Fruit fly (Drosophila melanogaster): ENCODE measurements around the gene CG32266.
A peak's percentile ranks its signal among the peaks of the same experiment; 100 is the strongest.

The CG32266 gene

dm6 chr3L:3786344-3787076 lies 4.1 kb upstream of the CG32266 start (continued):
- TF ChIP-seq ham (GFP tag; IDR thresholded peaks at IDR 0.05) = no peak
- no peak for TF ChIP-seq sima (GFP tag; optimal IDR thresholded peaks at IDR 0.05)
- TF ChIP-seq jing (GFP tag; optimal IDR thresholded peaks at IDR 0.05) = no peak
- TF ChIP-seq CG1602 (GFP tag; optimal IDR thresholded peaks at IDR 0.05) = peak; percentile 12
- no peak for TF ChIP-seq Tbp (GFP tag; optimal IDR thresholded peaks at IDR 0.05)
- no peak for TF ChIP-seq B-H1 (GFP tag; IDR thresholded peaks at IDR 0.05)
- TF ChIP-seq dan (GFP tag; IDR thresholded peaks at IDR 0.05) = no peak
- peak; percentile 19 for TF ChIP-seq fd3F (GFP tag; optimal IDR thresholded peaks at IDR 0.05)
- TF ChIP-seq lbe (GFP tag; optimal IDR thresholded peaks at IDR 0.05) = no peak
- TF ChIP-seq gem (tag; optimal IDR thresholded peaks at IDR 0.05) = peak; percentile 82
- no peak for TF ChIP-seq Max (GFP tag; optimal IDR thresholded peaks at IDR 0.05)
- TF ChIP-seq CG18476 (GFP tag; optimal IDR thresholded peaks at IDR 0.05) = no peak
- no peak for TF ChIP-seq repo (GFP tag; optimal IDR thresholded peaks at IDR 0.05)
- TF ChIP-seq tll (GFP tag; optimal IDR thresholded peaks at IDR 0.05) = no peak
- TF ChIP-seq CG3726 (GFP tag; IDR thresholded peaks at IDR 0.05) = no peak
- TF ChIP-seq Hr3 (GFP tag; optimal IDR thresholded peaks at IDR 0.05) = peak; percentile 18
- TF ChIP-seq NFAT (GFP tag; IDR thresholded peaks at IDR 0.05) = no peak
- no peak for TF ChIP-seq CG12299 (tag; optimal IDR thresholded peaks at IDR 0.05)
- TF ChIP-seq Doc2 (GFP tag; IDR thresholded peaks at IDR 0.05) = no peak
- no peak for TF ChIP-seq Lim3 (GFP tag; IDR thresholded peaks at IDR 0.05)
- no peak for TF ChIP-seq Dip2 (GFP tag; IDR thresholded peaks at IDR 0.05)
- TF ChIP-seq ftz-f1 (GFP tag; optimal IDR thresholded peaks at IDR 0.05) = no peak
- TF ChIP-seq fu2 (GFP tag; optimal IDR thresholded peaks at IDR 0.05) = no peak
- TF ChIP-seq CG8281 (tag; optimal IDR thresholded peaks at IDR 0.05) = no peak
- no peak for TF ChIP-seq CG12769 (tag; optimal IDR thresholded peaks at IDR 0.05)
- no peak for TF ChIP-seq CG1603 (tag; optimal IDR thresholded peaks at IDR 0.05)
- no peak for TF ChIP-seq mld (GFP tag; IDR thresholded peaks at IDR 0.05; ENCODE audit: partially characterized antibody)
- TF ChIP-seq CG9932 (GFP tag; IDR thresholded peaks at IDR 0.05) = peak; percentile 60
- peak; percentile 31; the same call in 1 of the 2 replicates for TF ChIP-seq Taf1 (GFP tag; IDR thresholded peaks at IDR 0.05)
- TF ChIP-seq cad (GFP tag; optimal IDR thresholded peaks at IDR 0.05) = no peak
- peak; percentile 53; the same call in 1 of the 2 replicates for TF ChIP-seq CG14014 (GFP tag; IDR thresholded peaks at IDR 0.05)
- 0 out of 2 replicates have a peak, but pooled peaks have one; percentile 31 for TF ChIP-seq CG3847 (GFP tag; IDR thresholded peaks at IDR 0.05)
- no peak for TF ChIP-seq Hmx (GFP tag; optimal IDR thresholded peaks at IDR 0.05)
- peak; percentile 45 for TF ChIP-seq CG32772 (GFP tag; IDR thresholded peaks at IDR 0.05)
- TF ChIP-seq pita (GFP tag; optimal IDR thresholded peaks at IDR 0.05) = no peak
- TF ChIP-seq hth (optimal IDR thresholded peaks at IDR 0.05) = no peak
- TF ChIP-seq CG6765 (GFP tag; optimal IDR thresholded peaks at IDR 0.05) = no peak
- no peak for TF ChIP-seq p53 (GFP tag; optimal IDR thresholded peaks at IDR 0.05)
- peak; percentile 73 for TF ChIP-seq CG2712 (tag; optimal IDR thresholded peaks at IDR 0.05)
- TF ChIP-seq B-H2 (GFP tag; optimal IDR thresholded peaks at IDR 0.05) = no peak
- TF ChIP-seq CG7372 (GFP tag; IDR thresholded peaks at IDR 0.05) = 0 out of 2 replicates have a peak, but pooled peaks have one; percentile 37
- no peak for TF ChIP-seq HHEX (GFP tag; optimal IDR thresholded peaks at IDR 0.05)
- no peak for TF ChIP-seq CG2875 (GFP tag; optimal IDR thresholded peaks at IDR 0.05)
- peak; percentile 59 for TF ChIP-seq seq (GFP tag; IDR thresholded peaks at IDR 0.05)
- TF ChIP-seq CG4617 (GFP tag; optimal IDR thresholded peaks at IDR 0.05; ENCODE audit: borderline replicate concordance) = no peak
- TF ChIP-seq cato (GFP tag; optimal IDR thresholded peaks at IDR 0.05; ENCODE audit: borderline replicate concordance) = no peak
- peak; percentile 37 for TF ChIP-seq dmrt11E (tag; optimal IDR thresholded peaks at IDR 0.05)
- TF ChIP-seq MBD-R2 (GFP tag; IDR thresholded peaks at IDR 0.05) = peak; percentile 21; the same call in 1 of the 2 replicates
- no peak for TF ChIP-seq CrebB (tag; optimal IDR thresholded peaks at IDR 0.05)
- TF ChIP-seq so (GFP tag; IDR thresholded peaks at IDR 0.05) = 0 out of 3 replicates have a peak, but pooled peaks have one; percentile 36
- TF ChIP-seq slp2 (GFP tag; optimal IDR thresholded peaks at IDR 0.05) = no peak

All from whole organism, embryonic.